Worm (Caenorhabditis elegans): Measurements from ENCODE around the gene T28F3.5.

DNA sequence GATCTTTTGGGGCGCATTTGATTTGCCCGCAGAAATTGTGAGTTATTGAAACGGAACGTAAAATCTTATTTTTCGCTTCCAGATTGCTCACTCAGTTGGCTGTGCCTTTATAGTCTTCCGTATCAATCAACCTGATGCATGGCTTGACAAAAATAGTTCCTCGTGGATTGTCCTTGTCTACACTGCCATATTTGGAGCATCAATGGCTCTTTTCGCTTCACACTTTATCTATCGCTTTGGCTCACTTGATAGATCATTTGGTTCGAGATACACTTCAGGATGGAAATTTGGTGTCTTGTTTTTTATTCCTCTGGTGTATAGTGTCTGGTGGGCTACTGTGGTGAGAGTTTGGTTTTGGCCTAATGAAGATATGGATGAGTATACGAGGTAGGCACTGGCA lies 28.9 kb upstream of the T28F3.5 start:
- TF ChIP-seq ctbp-1 (GFP tag; IDR thresholded peaks at IDR 0.05) (no peak), nhr-102 (tag; optimal IDR thresholded peaks at IDR 0.05) (no peak), ama-1 (optimal IDR thresholded peaks at IDR 0.05) (no peak), pqm-1 (tag; optimal IDR thresholded peaks at IDR 0.05) (no peak), unc-62 (GFP tag; optimal IDR thresholded peaks at IDR 0.05 in 1 of 2) (no peak), unc-62 (tag; optimal IDR thresholded peaks at IDR 0.05) (no peak)
